Fruit fly (Drosophila melanogaster) whole organism, wandering third instar larva: ENCODE results near the gene AMPKalpha.

Experiments
- Dfd ChIP-seq: fragments of >200 bp; optimal IDR thresholded peaks from 2 replicates; lab custom pipeline; 2017; ENCODE audit warnings: missing biosample characterization, missing genetic modification characterization
- Hr78 ChIP-seq: fragments of >200 bp; optimal IDR thresholded peaks from 2 replicates; lab custom pipeline; 2017; ENCODE audit warnings: missing biosample characterization, missing genetic modification characterization
- Myc ChIP-seq: fragments of >200 bp; optimal IDR thresholded peaks from 2 replicates; lab custom pipeline; 2017

dm6 chrX:1388148-1388703 lies 12.9 kb downstream of the AMPKalpha start:
- no peak for TF ChIP-seq Hr78
- no peak for TF ChIP-seq Myc (lab: Kevin White, UChicago)
- TF ChIP-seq Dfd (GFP tag; lab: Kevin White, UChicago) = no peak
